Fruit fly (Drosophila melanogaster) whole organism, prepupa: Measurements from ENCODE around the gene CG33307.
A peak's percentile ranks its signal among the peaks of the same experiment; 100 is the strongest.

ENCODE experiments used
- CG32006 ChIP-seq: fragments of 200-800 bp; sonication (Bioruptor generic); optimal IDR thresholded peaks from 3 replicates; lab custom pipeline; 2017; ENCODE audit warnings: missing biosample characterization, mild to moderate bottlenecking, missing genetic modification characterization
- CG6276 ChIP-seq: fragments of 200-800 bp; sonication (Bioruptor generic); optimal IDR thresholded peaks from 2 replicates; lab custom pipeline; 2017; ENCODE audit warnings: missing biosample characterization, mild to moderate bottlenecking, missing genetic modification characterization
- CG6792 ChIP-seq: fragments of 200-800 bp; sonication (Bioruptor generic); optimal IDR thresholded peaks from 3 replicates; lab custom pipeline; 2016; ENCODE audit warnings: missing biosample characterization, missing genetic modification characterization
- CG6854 ChIP-seq: fragments of 200-800 bp; sonication (Bioruptor generic); optimal IDR thresholded peaks from 2 replicates; lab custom pipeline; 2017; ENCODE audit warnings: missing biosample characterization, mild to moderate bottlenecking, missing genetic modification characterization
- CG8319 ChIP-seq: fragments of 200-800 bp; sonication (Bioruptor generic); optimal IDR thresholded peaks from 3 replicates; lab custom pipeline; 2016; ENCODE audit warnings: missing biosample characterization, missing genetic modification characterization
- CG9139 ChIP-seq: fragments of 200-800 bp; sonication (Bioruptor generic); optimal IDR thresholded peaks from 3 replicates; lab custom pipeline; 2017; ENCODE audit warnings: missing biosample characterization, mild to moderate bottlenecking, missing genetic modification characterization
- Eip78C ChIP-seq: fragments of 200-800 bp; sonication (Bioruptor generic); peaks from one replicate; lab custom pipeline; 2016; ENCODE audit warnings: missing biosample characterization, missing genetic modification characterization
- Ets21C ChIP-seq: fragments of 200-800 bp; sonication (Bioruptor generic); optimal IDR thresholded peaks from 3 replicates; lab custom pipeline; 2016; ENCODE audit warnings: missing biosample characterization, missing genetic modification characterization
- Gug ChIP-seq: fragments of 200-800 bp; sonication (Bioruptor generic); IDR thresholded peaks from 2 replicates; pipeline ENCODE4 v1.3.6; 2022; ENCODE audit warnings: missing biosample characterization, missing genetic modification characterization
- Lpt ChIP-seq: fragments of 200-800 bp; sonication (Bioruptor generic); optimal IDR thresholded peaks from 3 replicates; lab custom pipeline; 2016; ENCODE audit warnings: missing biosample characterization, missing genetic modification characterization
- acj6 ChIP-seq: fragments of 200-800 bp; sonication (Bioruptor generic); optimal IDR thresholded peaks from 3 replicates; lab custom pipeline; 2016; ENCODE audit warnings: missing biosample characterization, missing genetic modification characterization
- fd59A ChIP-seq: fragments of 200-800 bp; sonication (Bioruptor generic); optimal IDR thresholded peaks from 2 replicates; lab custom pipeline; 2017; ENCODE audit warnings: missing biosample characterization, mild to moderate bottlenecking, missing genetic modification characterization, missing genetic modification reagents
- ss ChIP-seq, 2 experiments: fragments of 200-800 bp; sonication (Bioruptor generic); optimal IDR thresholded peaks; 2 replicates in 1 of 2; 3 replicates in 1 of 2; lab custom pipeline; 2017 to 2018; ENCODE audit warnings: mild to moderate bottlenecking in 2 of 2, missing biosample characterization in 2 of 2, missing genetic modification characterization in 2 of 2, moderate library complexity in 1 of 2
- svp ChIP-seq: fragments of 200-800 bp; sonication (Bioruptor generic); peaks from one replicate; lab custom pipeline; 2016; ENCODE audit warnings: missing biosample characterization, missing genetic modification characterization

DNA sequence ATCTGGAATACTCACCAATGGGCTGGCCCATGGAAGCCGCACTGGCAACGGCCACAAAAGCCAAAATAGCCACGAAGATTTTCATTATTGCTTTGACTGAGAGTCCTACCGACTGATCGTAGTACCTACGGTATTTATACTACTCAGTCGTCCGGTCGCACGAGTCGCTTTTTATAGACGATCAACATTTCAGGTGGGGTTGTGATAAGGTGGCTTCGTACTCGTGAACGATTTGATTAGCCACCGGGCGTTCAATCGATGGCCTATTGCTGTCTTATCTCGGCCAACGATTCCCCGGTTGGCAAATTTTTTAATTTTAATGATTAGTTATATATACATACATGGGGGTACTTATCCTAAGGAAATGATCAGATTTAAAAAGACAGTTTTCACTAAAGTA, 3.9 kb upstream of the CG33307 start, which contains the start of gene CG8997:
- no peak for TF ChIP-seq acj6
- TF ChIP-seq CG6854 (GFP tag; lab: Kevin White, UChicago), result no peak
- TF ChIP-seq CG32006 (GFP tag; lab: Kevin White, UChicago), result no peak
- TF ChIP-seq Ets21C (GFP tag; lab: Kevin White, UChicago), result no peak
- no peak for TF ChIP-seq Lpt (GFP tag; lab: Kevin White, UChicago)
- no peak for TF ChIP-seq fd59A (GFP tag; lab: Kevin White, UChicago)
- no peak for TF ChIP-seq CG6792
- TF ChIP-seq Gug (GFP tag; lab: Robert Waterston, UW), result no peak
- TF ChIP-seq svp, result peak; percentile 31
- TF ChIP-seq CG6276 (GFP tag; lab: Kevin White, UChicago), result no peak
- TF ChIP-seq CG8319 (GFP tag; lab: Kevin White, UChicago), result no peak
- TF ChIP-seq ss (GFP tag; optimal IDR thresholded peaks at IDR 0.05; lab: Kevin White, UChicago), result no peak
- TF ChIP-seq CG9139, result no peak
- TF ChIP-seq Eip78C (GFP tag; lab: Kevin White, UChicago), result no peak
